Fruit fly (Drosophila melanogaster) whole organism, prepupa: Measurements from ENCODE around the gene Rip11.

ENCODE experiments used
- CG15336 ChIP-seq: fragments of 200-800 bp; sonication (Bioruptor generic); IDR thresholded peaks from 2 replicates; pipeline ENCODE4 v1.3.6; 2022; ENCODE audit warnings: missing biosample characterization, missing genetic modification characterization
- CG6808 ChIP-seq: fragments of 200-800 bp; sonication (Bioruptor generic); optimal IDR thresholded peaks from 3 replicates; lab custom pipeline; 2017; ENCODE audit warnings: missing biosample characterization, missing genetic modification characterization, mild to moderate bottlenecking, moderate library complexity, missing genetic modification reagents
- Lpt ChIP-seq: fragments of 200-800 bp; sonication (Bioruptor generic); optimal IDR thresholded peaks from 3 replicates; lab custom pipeline; 2016; ENCODE audit warnings: missing biosample characterization, missing genetic modification characterization
- fkh ChIP-seq: fragments of 200-800 bp; sonication (Bioruptor generic); optimal IDR thresholded peaks from 3 replicates; lab custom pipeline; 2017; ENCODE audit warnings: missing biosample characterization, mild to moderate bottlenecking, missing genetic modification characterization, moderate library complexity
- ss ChIP-seq, 2 experiments: fragments of 200-800 bp; sonication (Bioruptor generic); optimal IDR thresholded peaks; 2 replicates in 1 of 2; 3 replicates in 1 of 2; lab custom pipeline; 2017 to 2018; ENCODE audit warnings: mild to moderate bottlenecking in 2 of 2, missing biosample characterization in 2 of 2, missing genetic modification characterization in 2 of 2, moderate library complexity in 1 of 2

dm6 chrX:18695603-18696002, 48.2 kb upstream of the Rip11 start:
- TF ChIP-seq ss (GFP tag; optimal IDR thresholded peaks at IDR 0.05; lab: Kevin White, UChicago) (peak in 1 of 2 experiments; percentile 73), fkh (no peak), CG6808 (GFP tag; lab: Kevin White, UChicago) (no peak), Lpt (GFP tag; lab: Kevin White, UChicago) (no peak), CG15336 (GFP tag; lab: Robert Waterston, UW) (no peak)
